Worm (Caenorhabditis elegans) whole organism, young adult: Measurements from ENCODE around the gene anmt-2.

Source experiments
- B0019.2 ChIP-seq: fragments of 200-800 bp; sonication (Bioruptor generic); conservative IDR thresholded peaks from 2 replicates; pipeline ENCODE4 v1.3.6; 2022; ENCODE audit warnings: missing genetic modification reagents, missing genetic modification characterization, missing compliant biosample characterization
- D2030.7 ChIP-seq: fragments of 200-800 bp; sonication (Bioruptor generic); IDR thresholded peaks from 2 replicates; pipeline ENCODE4 v1.3.6; 2022; ENCODE audit warnings: missing genetic modification reagents, missing genetic modification characterization, missing compliant biosample characterization
- F33H1.4 ChIP-seq: fragments of 200-800 bp; sonication (Bioruptor generic); IDR thresholded peaks from 2 replicates; pipeline ENCODE4 v1.3.6; 2022; ENCODE audit warnings: missing genetic modification reagents, missing genetic modification characterization, missing compliant biosample characterization
- K11D2.4 ChIP-seq: fragments of 200-800 bp; sonication (Bioruptor generic); IDR thresholded peaks from 2 replicates; pipeline ENCODE4 v1.3.6; 2022; ENCODE audit warnings: missing genetic modification reagents, missing genetic modification characterization, missing compliant biosample characterization
- T26A5.8 ChIP-seq: sonication (generic microtip); optimal IDR thresholded peaks from 2 replicates; lab custom pipeline; 2016; ENCODE audit warnings: missing genetic modification characterization, missing compliant biosample characterization
- ZK185.1 ChIP-seq: sonication (generic microtip); optimal IDR thresholded peaks from 2 replicates; lab custom pipeline; 2016; ENCODE audit warnings: mild to moderate bottlenecking, missing genetic modification characterization, missing compliant biosample characterization; ENCODE audit not compliant: poor library complexity, severe bottlenecking
- attf-5 ChIP-seq: fragments of 200-800 bp; sonication (Bioruptor generic); optimal IDR thresholded peaks from 2 replicates; lab custom pipeline; 2018; ENCODE audit warnings: mild to moderate bottlenecking, missing genetic modification characterization, missing compliant biosample characterization
- ceh-27 ChIP-seq: fragments of 200-800 bp; sonication (Bioruptor generic); optimal IDR thresholded peaks from 2 replicates; lab custom pipeline; 2018; ENCODE audit warnings: mild to moderate bottlenecking, missing genetic modification characterization, moderate library complexity, missing compliant biosample characterization
- chd-7 ChIP-seq: sonication (generic microtip); optimal IDR thresholded peaks from 2 replicates; lab custom pipeline; 2016; ENCODE audit warnings: mild to moderate bottlenecking, missing genetic modification characterization, moderate library complexity, missing compliant biosample characterization
- die-1 ChIP-seq: sonication (generic microtip); optimal IDR thresholded peaks from 2 replicates; lab custom pipeline; 2016; ENCODE audit warnings: missing genotype, mild to moderate bottlenecking, missing genetic modification characterization, missing compliant biosample characterization
- dox-1 ChIP-seq: fragments of 200-800 bp; sonication (Bioruptor generic); IDR thresholded peaks from 2 replicates; pipeline ENCODE4 v1.3.6; 2022; ENCODE audit warnings: missing genetic modification reagents, missing genetic modification characterization, missing compliant biosample characterization
- ets-4 ChIP-seq: fragments of 200-800 bp; sonication (Bioruptor generic); optimal IDR thresholded peaks from 2 replicates; lab custom pipeline; 2018; ENCODE audit warnings: mild to moderate bottlenecking, missing genetic modification characterization, missing compliant biosample characterization
- gei-17 ChIP-seq: fragments of 200-800 bp; sonication (Bioruptor generic); optimal IDR thresholded peaks from 2 replicates; lab custom pipeline; 2018; ENCODE audit warnings: mild to moderate bottlenecking, missing genetic modification characterization, missing compliant biosample characterization
- hmg-1.2 ChIP-seq: fragments of 200-800 bp; sonication (Bioruptor generic); IDR thresholded peaks from 2 replicates; pipeline ENCODE4 v1.3.6; 2022; ENCODE audit warnings: missing genetic modification reagents, missing genetic modification characterization, missing compliant biosample characterization
- hmg-20 ChIP-seq: fragments of 200-800 bp; sonication (Bioruptor generic); IDR thresholded peaks from 2 replicates; pipeline ENCODE4 v1.3.6; 2022; ENCODE audit warnings: missing genetic modification reagents, missing genetic modification characterization, missing compliant biosample characterization
- hrde-1 ChIP-seq: sonication (generic microtip); optimal IDR thresholded peaks from 2 replicates; lab custom pipeline; 2016; ENCODE audit warnings: missing genetic modification characterization, mild to moderate bottlenecking, missing compliant biosample characterization, moderate library complexity, missing genotype, missing genetic modification reagents, borderline replicate concordance
- let-526 ChIP-seq: fragments of 200-800 bp; sonication (Bioruptor generic); IDR thresholded peaks from 2 replicates; pipeline ENCODE4 v1.3.6; 2022; ENCODE audit warnings: missing genetic modification reagents, missing genetic modification characterization, missing compliant biosample characterization
- lin-40 ChIP-seq: sonication (generic microtip); optimal IDR thresholded peaks from 2 replicates; lab custom pipeline; 2016; ENCODE audit warnings: missing genetic modification characterization, mild to moderate bottlenecking, missing compliant biosample characterization, missing genotype, missing genetic modification reagents
- lsl-1 ChIP-seq: fragments of 200-800 bp; sonication (Bioruptor generic); optimal IDR thresholded peaks from 2 replicates; lab custom pipeline; 2018; ENCODE audit warnings: mild to moderate bottlenecking, missing genetic modification characterization, moderate library complexity, missing compliant biosample characterization
- madf-6 ChIP-seq: fragments of 200-800 bp; sonication (Bioruptor generic); IDR thresholded peaks from 2 replicates; pipeline ENCODE4 v1.3.6; 2022; ENCODE audit warnings: missing genetic modification reagents, missing genetic modification characterization, missing compliant biosample characterization
- madf-8 ChIP-seq: fragments of 200-800 bp; sonication (Bioruptor generic); conservative IDR thresholded peaks from 2 replicates; pipeline ENCODE4 v1.3.6; 2022; ENCODE audit warnings: missing genetic modification reagents, missing genetic modification characterization, missing compliant biosample characterization
- nhr-120 ChIP-seq: fragments of 200-800 bp; sonication (Bioruptor generic); IDR thresholded peaks from 2 replicates; pipeline ENCODE4 v1.3.6; 2022; ENCODE audit warnings: missing genetic modification characterization, missing compliant biosample characterization
- nhr-80 ChIP-seq: sonication (generic microtip); optimal IDR thresholded peaks from 2 replicates; lab custom pipeline; 2016; ENCODE audit warnings: missing genetic modification characterization, missing compliant biosample characterization
- sdz-38 ChIP-seq: sonication (generic microtip); optimal IDR thresholded peaks from 2 replicates; lab custom pipeline; 2016; ENCODE audit warnings: missing genotype, missing genetic modification characterization, missing compliant biosample characterization
- sea-2 ChIP-seq: fragments of 200-800 bp; sonication (Bioruptor generic); IDR thresholded peaks from 2 replicates; pipeline ENCODE4 v1.3.6; 2022; ENCODE audit warnings: missing genetic modification characterization, missing compliant biosample characterization
- snpc-1.1 ChIP-seq: sonication (generic microtip); optimal IDR thresholded peaks from 2 replicates; lab custom pipeline; 2017; ENCODE audit warnings: missing genetic modification characterization, mild to moderate bottlenecking, missing compliant biosample characterization, antibody characterized with exemption, moderate library complexity, missing genotype, missing genetic modification reagents; ENCODE audit not compliant: insufficient read depth
- snpc-4 ChIP-seq, 5 experiments: fragments of 150-350 bp in 1 of 5; sonication (generic microtip) in 4 of 5; optimal IDR thresholded peaks; 2 replicates each; lab custom pipeline; 2014 to 2018; ENCODE audit warnings: missing genetic modification characterization in 5 of 5, missing biosample characterization in 3 of 5, antibody characterized with exemption in 2 of 5, mild to moderate bottlenecking in 2 of 5, missing compliant biosample characterization in 2 of 5, missing genotype in 2 of 5, moderate library complexity in 2 of 5, missing genetic modification reagents in 1 of 5
- tbx-9 ChIP-seq: sonication (generic microtip); optimal IDR thresholded peaks from 2 replicates; lab custom pipeline; 2016; ENCODE audit warnings: borderline replicate concordance, missing genetic modification characterization, inconsistent platforms, missing compliant biosample characterization
- unc-62 ChIP-seq: fragments of 150-350 bp; optimal IDR thresholded peaks from 2 replicates; lab custom pipeline; 2014; ENCODE audit warnings: missing biosample characterization, missing genetic modification reagents, missing genetic modification characterization
- zfh-2 ChIP-seq: fragments of 200-800 bp; sonication (Bioruptor generic); conservative IDR thresholded peaks from 2 replicates; pipeline ENCODE4 v1.3.6; 2022; ENCODE audit warnings: missing genetic modification reagents, missing genetic modification characterization, missing compliant biosample characterization
- zim-3 ChIP-seq: sonication (generic microtip); optimal IDR thresholded peaks from 2 replicates; lab custom pipeline; 2017; ENCODE audit warnings: mild to moderate bottlenecking, missing genetic modification characterization, moderate library complexity, missing compliant biosample characterization
- ztf-26 ChIP-seq: sonication (generic microtip); optimal IDR thresholded peaks from 2 replicates; lab custom pipeline; 2017; ENCODE audit warnings: missing genetic modification characterization, missing compliant biosample characterization
- ztf-28 ChIP-seq: fragments of 200-800 bp; sonication (Bioruptor generic); IDR thresholded peaks from 2 replicates; pipeline ENCODE4 v1.3.6; 2022; ENCODE audit warnings: missing genetic modification reagents, missing genetic modification characterization, missing compliant biosample characterization
- ztf-6 ChIP-seq: fragments of 200-800 bp; sonication (Bioruptor generic); IDR thresholded peaks from 2 replicates; pipeline ENCODE4 v1.3.6; 2022; ENCODE audit warnings: missing genetic modification reagents, missing genetic modification characterization, missing compliant biosample characterization

The anmt-2 gene

DNA sequence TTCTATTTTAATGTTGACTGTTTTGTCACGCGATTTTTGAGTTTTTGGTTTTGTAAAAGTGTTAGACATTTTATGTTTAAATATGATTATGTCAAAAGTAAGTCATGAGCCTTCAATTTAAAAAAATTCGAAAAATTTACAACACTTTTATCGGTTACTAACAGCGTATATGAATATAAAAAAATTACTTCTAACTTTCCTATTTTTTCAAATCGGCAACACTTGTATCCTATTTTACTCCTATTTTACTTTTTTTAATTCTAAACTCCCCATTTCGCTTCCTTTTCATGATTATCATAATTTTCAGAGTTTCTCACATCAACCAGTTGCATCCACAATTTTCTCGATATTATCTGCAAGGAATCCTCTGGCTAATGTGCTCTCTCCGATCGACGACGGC lies 39.2 kb downstream of the anmt-2 start, which contains the start of gene kin-18:
Gene kin-18 (plus strand): TSS at position 301 of the 400 bp plus-strand sequence.
- TF ChIP-seq zfh-2 (no peak), ceh-27 (no peak), nhr-80 (no peak), chd-7 (tag; lab: Kevin White, UChicago) (no peak), ets-4 (GFP tag; lab: Kevin White, UChicago) (no peak), unc-62 (GFP tag; lab: Kevin White, UChicago) (no peak), hrde-1 (tag; lab: Kevin White, UChicago) (no peak), gei-17 (no peak), zim-3 (no peak), sdz-38 (tag; lab: Kevin White, UChicago) (no peak), snpc-4 (GFP tag; optimal IDR thresholded peaks at IDR 0.05; lab: Kevin White, UChicago) (no peak), snpc-4 (tag; optimal IDR thresholded peaks at IDR 0.05; lab: Kevin White, UChicago) (no peak), dox-1 (no peak)

- TF ChIP-seq lin-40 (tag; lab: Kevin White, UChicago) (no peak), hmg-20 (GFP tag; lab: Robert Waterston, UW) (no peak), T26A5.8 (tag; lab: Kevin White, UChicago) (no peak), nhr-80 (peak; percentile 84)
Observed at ce11 chrIII:6116981-6117380, 40.6 kb downstream of the anmt-2 start.

- no peak for TF ChIP-seq die-1 (tag; lab: Kevin White, UChicago)
- no peak for TF ChIP-seq ZK185.1 (tag; lab: Kevin White, UChicago)
- TF ChIP-seq let-526 (GFP tag; lab: Robert Waterston, UW), result no peak
- TF ChIP-seq ztf-28, result no peak
- 0 out of 2 replicates have a peak, but pooled peaks have one; percentile 10 for TF ChIP-seq dox-1
- TF ChIP-seq madf-6 (GFP tag; lab: Robert Waterston, UW), result peak; percentile 54; the same call in 1 of the 2 replicates
- no peak for TF ChIP-seq D2030.7 (GFP tag; lab: Robert Waterston, UW)
- TF ChIP-seq ceh-27, result peak; percentile 16
- TF ChIP-seq madf-8 (GFP tag; lab: Robert Waterston, UW), result no peak
- no peak for TF ChIP-seq sea-2
- TF ChIP-seq attf-5 (GFP tag; lab: Kevin White, UChicago), result no peak
- TF ChIP-seq B0019.2 (GFP tag; lab: Robert Waterston, UW), result no peak
- no peak for TF ChIP-seq ztf-26 (tag; lab: Kevin White, UChicago)
- TF ChIP-seq unc-62 (GFP tag; lab: Kevin White, UChicago), result no peak
- TF ChIP-seq K11D2.4, result no peak
- TF ChIP-seq lsl-1 (GFP tag; lab: Kevin White, UChicago), result peak; percentile 30
- TF ChIP-seq tbx-9 (tag; lab: Kevin White, UChicago), result no peak
- peak; percentile 31 for TF ChIP-seq F33H1.4
- peak; percentile 90 for TF ChIP-seq hmg-1.2 (GFP tag; lab: Robert Waterston, UW)
- peak; percentile 25 for TF ChIP-seq snpc-1.1 (tag; lab: Kevin White, UChicago)
- no peak for TF ChIP-seq ztf-6 (GFP tag; lab: Robert Waterston, UW)
- TF ChIP-seq nhr-120, result no peak
- TF ChIP-seq, all 124 proteins: peak for 7
Observed at ce11 chrIII:6116281-6116886, 41.2 kb downstream of the anmt-2 start, which contains the start of gene nmt-1. nmt-1 (minus strand) TSS chrIII:6116331.
